Worm (Caenorhabditis elegans) whole organism, young adult: ENCODE data around the gene str-111.

ENCODE experiments used
- C17E4.6 ChIP-seq: fragments of 200-800 bp; sonication (Bioruptor generic); IDR thresholded peaks from 2 replicates; pipeline ENCODE4 v1.3.6; 2022; ENCODE audit warnings: missing genetic modification reagents, missing genetic modification characterization, missing compliant biosample characterization
- F33H1.4 ChIP-seq: fragments of 200-800 bp; sonication (Bioruptor generic); IDR thresholded peaks from 2 replicates; pipeline ENCODE4 v1.3.6; 2022; ENCODE audit warnings: missing genetic modification reagents, missing genetic modification characterization, missing compliant biosample characterization
- F57A8.1 ChIP-seq: fragments of 200-800 bp; sonication (Bioruptor generic); optimal IDR thresholded peaks from 2 replicates; lab custom pipeline; 2018; ENCODE audit warnings: mild to moderate bottlenecking, missing genetic modification characterization, moderate library complexity, missing compliant biosample characterization
- dpl-1 ChIP-seq: fragments of 150-350 bp; optimal IDR thresholded peaks from 2 replicates; lab custom pipeline; 2014; ENCODE audit warnings: missing biosample characterization, missing genetic modification reagents, missing genetic modification characterization
- hrde-1 ChIP-seq: sonication (generic microtip); optimal IDR thresholded peaks from 2 replicates; lab custom pipeline; 2016; ENCODE audit warnings: missing genetic modification characterization, mild to moderate bottlenecking, missing compliant biosample characterization, moderate library complexity, missing genotype, missing genetic modification reagents, borderline replicate concordance
- lin-35 ChIP-seq, 3 experiments: fragments of 150-350 bp in 2 of 3; sonication (generic microtip) in 1 of 3; optimal IDR thresholded peaks; 2 replicates each; lab custom pipeline; 2014 to 2018; ENCODE audit warnings: missing biosample characterization in 3 of 3, missing genetic modification characterization in 3 of 3, missing genetic modification reagents in 3 of 3
- mcd-1 ChIP-seq: fragments of 200-800 bp; sonication (Bioruptor generic); IDR thresholded peaks from 2 replicates; pipeline ENCODE4 v1.3.6; 2022; ENCODE audit warnings: missing genetic modification reagents, missing genetic modification characterization, missing compliant biosample characterization
- nfya-2 ChIP-seq: fragments of 200-800 bp; sonication (Bioruptor generic); IDR thresholded peaks from 2 replicates; pipeline ENCODE4 v1.3.6; 2022; ENCODE audit warnings: missing genetic modification reagents, missing genetic modification characterization, missing compliant biosample characterization
- nfyb-1 ChIP-seq: fragments of 200-800 bp; sonication (Bioruptor generic); IDR thresholded peaks from 2 replicates; pipeline ENCODE4 v1.3.6; 2022; ENCODE audit warnings: missing genetic modification reagents, missing genetic modification characterization, missing compliant biosample characterization
- nhr-90 ChIP-seq: sonication (generic microtip); optimal IDR thresholded peaks from 2 replicates; lab custom pipeline; 2016; ENCODE audit warnings: missing genotype, mild to moderate bottlenecking, missing genetic modification characterization, missing compliant biosample characterization
- unc-62 ChIP-seq: fragments of 150-350 bp; optimal IDR thresholded peaks from 2 replicates; lab custom pipeline; 2014; ENCODE audit warnings: missing biosample characterization, missing genetic modification reagents, missing genetic modification characterization
- zfh-2 ChIP-seq: fragments of 200-800 bp; sonication (Bioruptor generic); conservative IDR thresholded peaks from 2 replicates; pipeline ENCODE4 v1.3.6; 2022; ENCODE audit warnings: missing genetic modification reagents, missing genetic modification characterization, missing compliant biosample characterization
- zim-3 ChIP-seq: sonication (generic microtip); optimal IDR thresholded peaks from 2 replicates; lab custom pipeline; 2017; ENCODE audit warnings: mild to moderate bottlenecking, missing genetic modification characterization, moderate library complexity, missing compliant biosample characterization
- ztf-6 ChIP-seq: fragments of 200-800 bp; sonication (Bioruptor generic); IDR thresholded peaks from 2 replicates; pipeline ENCODE4 v1.3.6; 2022; ENCODE audit warnings: missing genetic modification reagents, missing genetic modification characterization, missing compliant biosample characterization

DNA sequence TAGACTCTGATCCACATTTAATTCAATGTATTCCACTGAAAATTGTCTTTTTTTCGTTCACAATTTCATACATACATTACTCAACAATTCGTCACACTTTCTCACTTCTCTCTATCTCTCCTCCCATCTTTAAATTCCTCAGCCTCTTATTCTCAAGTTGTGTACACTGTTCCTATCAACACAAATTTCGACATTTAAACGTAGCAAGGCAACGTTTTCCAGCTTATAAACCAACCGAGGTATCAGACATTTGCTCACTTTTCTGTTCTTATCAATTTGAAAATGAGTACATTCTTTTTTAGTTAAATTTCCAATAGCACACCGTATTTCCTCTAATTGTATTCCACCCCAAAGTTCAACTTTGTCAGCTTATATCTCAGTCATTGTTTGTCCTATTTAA, 48.0 kb downstream of the str-111 start, which contains the start of gene skr-3:
- TF ChIP-seq F33H1.4 (GFP tag; lab: Robert Waterston, UW) (no peak), zfh-2 (no peak), ztf-6 (GFP tag; lab: Robert Waterston, UW) (no peak), nhr-90 (tag; lab: Kevin White, UChicago) (no peak), zim-3 (tag; lab: Kevin White, UChicago) (no peak), nfyb-1 (GFP tag; lab: Robert Waterston, UW) (no peak), dpl-1 (GFP tag; lab: Kevin White, UChicago) (no peak), unc-62 (no peak), lin-35 (GFP tag; optimal IDR thresholded peaks at IDR 0.05; lab: Kevin White, UChicago) (no peak), nfya-2 (GFP tag; lab: Robert Waterston, UW) (no peak), C17E4.6 (GFP tag; lab: Robert Waterston, UW) (no peak), mcd-1 (GFP tag; lab: Robert Waterston, UW) (no peak), F57A8.1 (GFP tag; lab: Kevin White, UChicago) (no peak), hrde-1 (tag; lab: Kevin White, UChicago) (no peak)
